Worm (Caenorhabditis elegans): Measurements from ENCODE around the gene nfu-1.

nfu-1 gene

DNA sequence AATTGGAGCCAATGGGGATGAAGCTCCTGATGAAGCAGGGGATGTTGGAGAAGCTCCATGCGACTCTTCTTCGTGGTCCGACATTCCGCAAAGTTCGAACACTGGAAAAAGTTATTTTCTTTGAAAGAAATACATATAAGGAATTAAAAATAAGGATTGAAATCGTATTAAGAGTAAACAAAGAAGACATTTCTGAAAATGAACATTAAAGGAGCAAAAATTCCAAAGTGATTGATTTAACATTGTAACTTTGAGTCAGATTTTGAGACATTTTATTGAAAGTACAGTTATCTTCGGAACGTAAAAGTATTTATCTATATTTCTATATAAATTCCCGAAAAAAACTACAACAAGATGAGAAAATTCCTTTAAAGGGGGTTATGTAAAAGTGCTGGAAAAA, 37.3 kb downstream of the nfu-1 start, which contains the start of gene F13B12.1:
F13B12.1 (minus strand) TSS at position 101 of the 400 bp plus-strand sequence.
- TF ChIP-seq che-1 (tag; optimal IDR thresholded peaks at IDR 0.05) (no peak), dve-1 (tag; optimal IDR thresholded peaks at IDR 0.05) (no peak), T23F11.4 (GFP tag; optimal IDR thresholded peaks at IDR 0.05) (no peak), ceh-14 (tag; optimal IDR thresholded peaks at IDR 0.05) (no peak), pha-4 (tag; optimal IDR thresholded peaks at IDR 0.05) (no peak), hlh-8 (tag; optimal IDR thresholded peaks at IDR 0.05) (no peak), hlh-13 (GFP tag; optimal IDR thresholded peaks at IDR 0.05) (no peak), odd-2 (tag; optimal IDR thresholded peaks at IDR 0.05) (no peak), elt-4 (tag; optimal IDR thresholded peaks at IDR 0.05) (no peak), tbx-2 (tag; optimal IDR thresholded peaks at IDR 0.05) (no peak), eyg-1 (tag; optimal IDR thresholded peaks at IDR 0.05) (no peak), F13H6.1 (tag; optimal IDR thresholded peaks at IDR 0.05) (no peak), hlh-30 (tag; optimal IDR thresholded peaks at IDR 0.05; ENCODE audit: insufficient read depth) (no peak), ets-4 (tag; optimal IDR thresholded peaks at IDR 0.05) (no peak), tbx-7 (tag; optimal IDR thresholded peaks at IDR 0.05) (no peak), mec-3 (tag; optimal IDR thresholded peaks at IDR 0.05; ENCODE audit: borderline replicate concordance) (no peak), pros-1 (tag; optimal IDR thresholded peaks at IDR 0.05) (no peak)

DNA sequence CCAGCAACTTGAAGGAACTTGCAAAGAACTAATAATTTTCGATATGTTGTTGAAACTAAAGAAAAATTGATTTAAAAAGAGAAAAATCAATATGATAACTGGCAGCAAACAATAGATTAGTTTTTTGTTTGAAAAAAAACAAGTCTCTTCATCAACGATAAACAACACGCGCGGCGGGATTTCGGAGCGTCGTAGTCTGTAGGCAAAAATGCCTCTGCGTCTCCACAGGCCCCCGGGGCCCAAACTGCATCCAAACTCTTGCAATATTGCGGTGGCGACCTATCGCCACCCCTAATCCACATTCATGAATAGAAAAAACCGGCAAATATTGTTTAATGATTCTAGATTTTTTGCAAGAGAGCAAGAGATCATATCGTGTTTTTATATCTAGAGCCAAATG, 37.9 kb downstream of the nfu-1 start:
- peak; percentile 55 for TF ChIP-seq elt-2 (tag; optimal IDR thresholded peaks at IDR 0.05)
- no peak for TF ChIP-seq npax-4 (tag; optimal IDR thresholded peaks at IDR 0.05)
- no peak for TF ChIP-seq ref-2 (tag; optimal IDR thresholded peaks at IDR 0.05)
- TF ChIP-seq C38D4.7 (GFP tag; optimal IDR thresholded peaks at IDR 0.05): no peak
- TF ChIP-seq nfya-1 (tag; optimal IDR thresholded peaks at IDR 0.05): peak; percentile 51
- no peak for TF ChIP-seq ceh-30 (tag; optimal IDR thresholded peaks at IDR 0.05)
- no peak for TF ChIP-seq hlh-15 (tag; optimal IDR thresholded peaks at IDR 0.05)
- no peak for TF ChIP-seq lin-11 (tag; optimal IDR thresholded peaks at IDR 0.05)

DNA sequence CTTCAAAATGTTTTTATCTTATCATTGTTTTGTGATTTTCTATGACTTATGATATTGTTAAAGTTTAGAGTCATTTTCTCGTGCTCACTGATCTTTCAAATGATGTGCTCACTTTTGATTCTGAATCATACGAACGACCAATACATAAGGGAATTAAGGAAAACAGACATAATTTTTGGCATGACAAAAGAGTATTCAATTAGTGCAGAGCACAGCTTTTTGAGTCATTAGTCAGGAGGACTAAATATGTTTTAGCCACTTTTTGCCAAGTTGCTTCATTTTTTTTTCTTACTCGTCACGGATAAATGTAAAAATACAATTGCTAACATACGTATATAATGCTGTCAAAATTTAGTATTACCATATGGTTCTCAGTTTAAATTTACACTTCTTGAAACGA, 41.9 kb downstream of the nfu-1 start, which contains the start of gene F13B12.2:
F13B12.2 (minus strand) TSS at position 2 of the 400 bp plus-strand sequence.
- TF ChIP-seq ceh-19 (GFP tag; optimal IDR thresholded peaks at IDR 0.05) (no peak), T23F11.4 (GFP tag; optimal IDR thresholded peaks at IDR 0.05) (no peak)

DNA sequence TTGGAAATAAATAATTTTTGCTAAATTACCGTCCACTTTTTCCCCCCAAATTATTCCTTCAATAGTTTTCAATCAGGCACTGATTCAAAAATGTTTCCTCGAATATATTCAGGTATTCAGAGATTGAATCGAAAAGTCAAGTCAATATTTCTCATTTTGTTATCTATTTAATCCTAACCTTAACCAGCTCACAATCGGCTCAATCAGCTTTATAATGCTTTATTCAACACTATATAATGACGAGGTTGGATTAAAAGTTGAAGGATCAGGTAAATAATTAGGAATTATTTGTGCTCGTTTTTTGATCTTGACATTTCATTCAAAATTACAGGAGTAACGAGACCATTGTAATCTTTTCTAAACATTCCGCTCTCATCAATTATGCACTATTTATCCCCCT, 43.3 kb downstream of the nfu-1 start:
- no peak for TF ChIP-seq lin-11 (tag; optimal IDR thresholded peaks at IDR 0.05)

DNA sequence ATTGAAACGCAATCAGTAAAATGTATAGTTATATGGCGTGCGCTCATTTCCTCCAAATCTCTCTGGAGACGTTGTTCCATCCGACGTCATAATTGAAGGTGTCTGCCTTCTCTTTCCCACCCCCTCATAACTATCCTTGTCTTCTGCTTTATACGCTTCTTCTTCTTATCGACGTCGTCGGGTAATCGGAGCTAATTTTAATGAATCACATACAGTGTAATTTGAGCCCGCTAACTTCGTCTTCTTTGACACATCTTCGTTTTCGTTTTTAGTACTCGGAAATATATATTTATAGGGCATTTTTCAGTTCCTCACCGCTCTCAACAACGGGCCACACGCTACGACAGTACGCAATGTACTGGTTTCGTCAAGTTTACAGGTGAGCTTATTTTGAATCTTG, 49.2 kb downstream of the nfu-1 start, which contains the start of gene ins-1:
ins-1 (plus strand) TSS at position 301 of the 400 bp plus-strand sequence.
- TF ChIP-seq K02D7.2 (tag; optimal IDR thresholded peaks at IDR 0.05) (no peak), unc-86 (tag; optimal IDR thresholded peaks at IDR 0.05) (no peak), C38D4.7 (GFP tag; optimal IDR thresholded peaks at IDR 0.05) (no peak), pha-4 (tag; optimal IDR thresholded peaks at IDR 0.05) (no peak), gmeb-2 (tag; optimal IDR thresholded peaks at IDR 0.05) (no peak), ahr-1 (tag; optimal IDR thresholded peaks at IDR 0.05) (no peak), ama-1 (optimal IDR thresholded peaks at IDR 0.05) (no peak)

DNA sequence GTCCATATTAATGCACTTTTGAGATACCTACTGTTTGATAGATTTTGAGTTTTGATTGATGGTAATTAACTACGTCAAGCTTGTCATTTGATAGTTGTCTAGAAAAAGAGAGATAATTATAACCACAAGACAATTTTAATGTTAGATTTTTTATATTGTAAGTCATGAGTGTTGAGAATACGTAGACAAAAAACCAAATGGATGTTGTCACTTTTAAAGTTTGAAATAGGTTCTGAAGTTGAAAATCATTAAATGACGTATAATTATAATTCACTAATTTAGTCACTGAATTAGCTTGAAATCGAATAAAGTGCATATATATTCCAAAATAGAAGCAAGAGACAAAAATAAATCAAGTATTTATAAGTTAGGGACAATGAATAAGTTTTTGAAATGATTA, 49.9 kb downstream of the nfu-1 start:
- no peak for TF ChIP-seq gmeb-2 (tag; optimal IDR thresholded peaks at IDR 0.05)
- TF ChIP-seq ttx-3 (tag; optimal IDR thresholded peaks at IDR 0.05): no peak
- TF ChIP-seq ets-4 (tag; optimal IDR thresholded peaks at IDR 0.05): no peak
- TF ChIP-seq pha-2 (tag; optimal IDR thresholded peaks at IDR 0.05): no peak
- no peak for TF ChIP-seq K02D7.2 (tag; optimal IDR thresholded peaks at IDR 0.05)
- TF ChIP-seq pros-1 (tag; optimal IDR thresholded peaks at IDR 0.05): no peak
- no peak for TF ChIP-seq pag-3 (tag; optimal IDR thresholded peaks at IDR 0.05; ENCODE audit: borderline replicate concordance)
- TF ChIP-seq ceh-14 (tag; optimal IDR thresholded peaks at IDR 0.05): no peak
- no peak for TF ChIP-seq lim-6 (tag; optimal IDR thresholded peaks at IDR 0.05)
- TF ChIP-seq ahr-1 (tag; optimal IDR thresholded peaks at IDR 0.05): no peak
- TF ChIP-seq unc-86 (tag; optimal IDR thresholded peaks at IDR 0.05): no peak
- TF ChIP-seq ceh-9 (tag; optimal IDR thresholded peaks at IDR 0.05): no peak
- no peak for TF ChIP-seq tbx-2 (tag; optimal IDR thresholded peaks at IDR 0.05)
- TF ChIP-seq pha-4 (tag; optimal IDR thresholded peaks at IDR 0.05): no peak
- no peak for TF ChIP-seq che-1 (tag; optimal IDR thresholded peaks at IDR 0.05)
- no peak for TF ChIP-seq ref-2 (tag; optimal IDR thresholded peaks at IDR 0.05)
- no peak for TF ChIP-seq hlh-30 (tag; optimal IDR thresholded peaks at IDR 0.05; ENCODE audit: insufficient read depth)
- TF ChIP-seq hlh-8 (tag; optimal IDR thresholded peaks at IDR 0.05): no peak

Data from whole organism, late embryonic.